Worm (Caenorhabditis elegans): ENCODE measurements around the gene ugt-5.

Gene ugt-5

ce11 chrV:12795927-12796326, 3.2 kb upstream of the ugt-5 start:
- no peak for TF ChIP-seq tab-1 (GFP tag; IDR thresholded peaks at IDR 0.05)
- no peak for TF ChIP-seq T22C8.4 (GFP tag; IDR thresholded peaks at IDR 0.05)
- TF ChIP-seq ztf-23 (GFP tag; IDR thresholded peaks at IDR 0.05): no peak
- no peak for TF ChIP-seq med-1 (GFP tag; optimal IDR thresholded peaks at IDR 0.05; ENCODE audit: insufficient read depth)

ce11 chrV:12795196-12795595, 2.4 kb upstream of the ugt-5 start, which contains the start of gene ugt-4:
TSS of gene ugt-4 (minus strand) at chrV:12795336.
- no peak for TF ChIP-seq flt-1 (GFP tag; IDR thresholded peaks at IDR 0.05)
- TF ChIP-seq klf-2 (GFP tag; conservative IDR thresholded peaks at IDR 0.05): no peak
- TF ChIP-seq cog-1 (tag; optimal IDR thresholded peaks at IDR 0.05): no peak
- TF ChIP-seq med-1 (GFP tag; optimal IDR thresholded peaks at IDR 0.05; ENCODE audit: insufficient read depth): no peak
- no peak for TF ChIP-seq ztf-29 (GFP tag; IDR thresholded peaks at IDR 0.05)
- TF ChIP-seq tab-1 (GFP tag; IDR thresholded peaks at IDR 0.05): no peak
- no peak for TF ChIP-seq T22C8.4 (GFP tag; IDR thresholded peaks at IDR 0.05)
- no peak for TF ChIP-seq ztf-23 (GFP tag; IDR thresholded peaks at IDR 0.05)
- TF ChIP-seq ref-1 (GFP tag; conservative IDR thresholded peaks at IDR 0.05): no peak

- TF ChIP-seq klf-2 (GFP tag; conservative IDR thresholded peaks at IDR 0.05): no peak
- TF ChIP-seq cog-1 (tag; optimal IDR thresholded peaks at IDR 0.05): no peak
- no peak for TF ChIP-seq T22C8.4 (GFP tag; IDR thresholded peaks at IDR 0.05)
- no peak for TF ChIP-seq med-1 (GFP tag; optimal IDR thresholded peaks at IDR 0.05; ENCODE audit: insufficient read depth)
- TF ChIP-seq ref-1 (GFP tag; conservative IDR thresholded peaks at IDR 0.05): no peak
- no peak for TF ChIP-seq ztf-23 (GFP tag; IDR thresholded peaks at IDR 0.05)
- no peak for TF ChIP-seq tab-1 (GFP tag; IDR thresholded peaks at IDR 0.05)
- TF ChIP-seq flt-1 (GFP tag; IDR thresholded peaks at IDR 0.05): no peak
- TF ChIP-seq ztf-29 (GFP tag; IDR thresholded peaks at IDR 0.05): no peak
Measured at ce11 chrV:12790188-12790587, 2.6 kb downstream of the ugt-5 start, which contains the start of gene srbc-43. TSS of gene srbc-43 (minus strand) at chrV:12790518.

ce11 chrV:12788451-12788850, 4.3 kb downstream of the ugt-5 start, which contains the start of gene srbc-44:
TSS of gene srbc-44 (minus strand) at chrV:12788551.
- TF ChIP-seq ztf-23 (GFP tag; IDR thresholded peaks at IDR 0.05) (no peak), med-1 (GFP tag; optimal IDR thresholded peaks at IDR 0.05; ENCODE audit: insufficient read depth) (no peak)

ce11 chrV:12787026-12787425, 5.7 kb downstream of the ugt-5 start, which contains the start of gene fkb-4:
TSS of gene fkb-4 (minus strand) at chrV:12787126.
- no peak for TF ChIP-seq ztf-29 (GFP tag; IDR thresholded peaks at IDR 0.05)
- no peak for TF ChIP-seq med-1 (GFP tag; optimal IDR thresholded peaks at IDR 0.05; ENCODE audit: insufficient read depth)
- no peak for TF ChIP-seq flt-1 (GFP tag; IDR thresholded peaks at IDR 0.05)
- TF ChIP-seq tab-1 (GFP tag; IDR thresholded peaks at IDR 0.05): no peak
- TF ChIP-seq cog-1 (tag; optimal IDR thresholded peaks at IDR 0.05): no peak
- no peak for TF ChIP-seq T22C8.4 (GFP tag; IDR thresholded peaks at IDR 0.05)

- no peak for TF ChIP-seq med-1 (GFP tag; optimal IDR thresholded peaks at IDR 0.05; ENCODE audit: insufficient read depth)
- TF ChIP-seq ztf-23 (GFP tag; IDR thresholded peaks at IDR 0.05): no peak
- TF ChIP-seq tab-1 (GFP tag; IDR thresholded peaks at IDR 0.05): no peak
- no peak for TF ChIP-seq cog-1 (tag; optimal IDR thresholded peaks at IDR 0.05)
- no peak for TF ChIP-seq flt-1 (GFP tag; IDR thresholded peaks at IDR 0.05)
- TF ChIP-seq ref-1 (GFP tag; conservative IDR thresholded peaks at IDR 0.05): no peak
Measured at ce11 chrV:12786340-12786739, 6.4 kb downstream of the ugt-5 start.

ce11 chrV:12784861-12785260, 7.9 kb downstream of the ugt-5 start, which contains the start of gene sre-20:
TSS of gene sre-20 (minus strand) at chrV:12784961.
- TF ChIP-seq klf-2 (GFP tag; conservative IDR thresholded peaks at IDR 0.05): no peak
- TF ChIP-seq flt-1 (GFP tag; IDR thresholded peaks at IDR 0.05): no peak
- no peak for TF ChIP-seq cog-1 (tag; optimal IDR thresholded peaks at IDR 0.05)
- no peak for TF ChIP-seq ztf-29 (GFP tag; IDR thresholded peaks at IDR 0.05)
- TF ChIP-seq med-1 (GFP tag; optimal IDR thresholded peaks at IDR 0.05; ENCODE audit: insufficient read depth): no peak
- no peak for TF ChIP-seq T22C8.4 (GFP tag; IDR thresholded peaks at IDR 0.05)
- TF ChIP-seq ref-1 (GFP tag; conservative IDR thresholded peaks at IDR 0.05): no peak
- TF ChIP-seq ztf-23 (GFP tag; IDR thresholded peaks at IDR 0.05): no peak
- TF ChIP-seq tab-1 (GFP tag; IDR thresholded peaks at IDR 0.05): no peak

ce11 chrV:12780248-12780647, 12.5 kb downstream of the ugt-5 start:
- peak; percentile 98 for TF ChIP-seq klf-2 (GFP tag; conservative IDR thresholded peaks at IDR 0.05)
- peak; percentile 96 for TF ChIP-seq tab-1 (GFP tag; IDR thresholded peaks at IDR 0.05)
- TF ChIP-seq T22C8.4 (GFP tag; IDR thresholded peaks at IDR 0.05): peak; percentile 93
- TF ChIP-seq ztf-29 (GFP tag; IDR thresholded peaks at IDR 0.05): peak; percentile 96
- TF ChIP-seq cog-1 (tag; optimal IDR thresholded peaks at IDR 0.05): peak; percentile 58
- peak; percentile 97 for TF ChIP-seq flt-1 (GFP tag; IDR thresholded peaks at IDR 0.05)
- peak; percentile 97 for TF ChIP-seq ztf-23 (GFP tag; IDR thresholded peaks at IDR 0.05)
- TF ChIP-seq med-1 (GFP tag; optimal IDR thresholded peaks at IDR 0.05; ENCODE audit: insufficient read depth): peak; percentile 67
- peak; percentile 90 for TF ChIP-seq ref-1 (GFP tag; conservative IDR thresholded peaks at IDR 0.05)

- TF ChIP-seq cog-1 (tag; optimal IDR thresholded peaks at IDR 0.05): no peak
- TF ChIP-seq tab-1 (GFP tag; IDR thresholded peaks at IDR 0.05): no peak
- no peak for TF ChIP-seq med-1 (GFP tag; optimal IDR thresholded peaks at IDR 0.05; ENCODE audit: insufficient read depth)
- TF ChIP-seq T22C8.4 (GFP tag; IDR thresholded peaks at IDR 0.05): no peak
- TF ChIP-seq ztf-29 (GFP tag; IDR thresholded peaks at IDR 0.05): no peak
- no peak for TF ChIP-seq flt-1 (GFP tag; IDR thresholded peaks at IDR 0.05)
- TF ChIP-seq klf-2 (GFP tag; conservative IDR thresholded peaks at IDR 0.05): no peak
- no peak for TF ChIP-seq ztf-23 (GFP tag; IDR thresholded peaks at IDR 0.05)
- no peak for TF ChIP-seq ref-1 (GFP tag; conservative IDR thresholded peaks at IDR 0.05)
Measured at ce11 chrV:12773852-12774251, 18.9 kb downstream of the ugt-5 start.

- no peak for TF ChIP-seq tab-1 (GFP tag; IDR thresholded peaks at IDR 0.05)
- no peak for TF ChIP-seq cog-1 (tag; optimal IDR thresholded peaks at IDR 0.05)
- no peak for TF ChIP-seq T22C8.4 (GFP tag; IDR thresholded peaks at IDR 0.05)
- TF ChIP-seq ztf-29 (GFP tag; IDR thresholded peaks at IDR 0.05): no peak
- TF ChIP-seq klf-2 (GFP tag; conservative IDR thresholded peaks at IDR 0.05): no peak
- TF ChIP-seq ref-1 (GFP tag; conservative IDR thresholded peaks at IDR 0.05): no peak
- no peak for TF ChIP-seq med-1 (GFP tag; optimal IDR thresholded peaks at IDR 0.05; ENCODE audit: insufficient read depth)
- no peak for TF ChIP-seq ztf-23 (GFP tag; IDR thresholded peaks at IDR 0.05)
Measured at ce11 chrV:12773222-12773621, 19.5 kb downstream of the ugt-5 start, which contains the start of gene ZC455.1. TSS of gene ZC455.1 (plus strand) at chrV:12773522.
